Worm (Caenorhabditis elegans) whole organism, L1 larva: Measurements from ENCODE around the gene Y59A8A.8.
A peak's percentile ranks its signal among the peaks of the same experiment; 100 is the strongest.

Source experiments
- C16A3.4 ChIP-seq: fragments of 150-350 bp; optimal IDR thresholded peaks from 2 replicates; lab custom pipeline; 2014; ENCODE audit warnings: missing biosample characterization, missing genetic modification characterization
- F16B12.6 ChIP-seq: fragments of 150-350 bp; optimal IDR thresholded peaks from 2 replicates; lab custom pipeline; 2014; ENCODE audit warnings: missing biosample characterization, missing genetic modification characterization
- blmp-1 ChIP-seq: fragments of 150-350 bp; optimal IDR thresholded peaks from 2 replicates; lab custom pipeline; 2014; ENCODE audit warnings: missing biosample characterization, missing genetic modification characterization
- ceh-82 ChIP-seq, 3 experiments: fragments of 150-350 bp in 1 of 3; sonication (generic microtip) in 2 of 3; optimal IDR thresholded peaks; 2 replicates each; lab custom pipeline; 2014 to 2017; ENCODE audit warnings: missing biosample characterization in 3 of 3, missing genetic modification characterization in 3 of 3
- dpl-1 ChIP-seq, 3 experiments: fragments of 150-350 bp in 2 of 3; sonication (generic microtip) in 1 of 3; optimal IDR thresholded peaks; 2 replicates each; lab custom pipeline; 2014 to 2017; ENCODE audit warnings: missing biosample characterization in 3 of 3, missing genetic modification characterization in 3 of 3, missing genetic modification reagents in 3 of 3
- dsc-1 ChIP-seq: sonication (generic microtip); optimal IDR thresholded peaks from 2 replicates; lab custom pipeline; 2016; ENCODE audit warnings: mild to moderate bottlenecking, missing genetic modification characterization, missing compliant biosample characterization
- efl-1 ChIP-seq, 4 experiments: fragments of 150-350 bp; optimal IDR thresholded peaks in 3 of 4; peaks in 1 of 4; 1 replicate in 1 of 4; 2 replicates in 3 of 4; lab custom pipeline; 2014; ENCODE audit warnings: missing biosample characterization in 2 of 4, missing genetic modification characterization in 2 of 4, missing genetic modification reagents in 2 of 4
- efl-3 ChIP-seq: fragments of 200-800 bp; sonication (Bioruptor generic); optimal IDR thresholded peaks from 2 replicates; lab custom pipeline; 2018; ENCODE audit warnings: mild to moderate bottlenecking, missing genetic modification characterization, missing compliant biosample characterization
- egl-13 ChIP-seq: sonication (generic microtip); optimal IDR thresholded peaks from 2 replicates; lab custom pipeline; 2016; ENCODE audit warnings: missing genotype, missing genetic modification reagents, missing genetic modification characterization, missing compliant biosample characterization
- elt-3 ChIP-seq, 6 experiments: fragments of 150-350 bp in 1 of 6; sonication (generic microtip); optimal IDR thresholded peaks; 2 replicates each; lab custom pipeline; 2017 to 2018; ENCODE audit warnings: missing biosample characterization in 6 of 6, missing genetic modification characterization in 6 of 6, inconsistent platforms in 1 of 6
- fkh-4 ChIP-seq: sonication (generic microtip); optimal IDR thresholded peaks from 2 replicates; lab custom pipeline; 2016; ENCODE audit warnings: missing compliant biosample characterization, missing genetic modification characterization, borderline replicate concordance
- fkh-8 ChIP-seq: sonication (generic microtip); optimal IDR thresholded peaks from 2 replicates; lab custom pipeline; 2016; ENCODE audit warnings: mild to moderate bottlenecking, missing genetic modification characterization, missing compliant biosample characterization
- grh-1 ChIP-seq: fragments of 200-800 bp; sonication (Bioruptor generic); IDR thresholded peaks from 2 replicates; pipeline ENCODE4 v1.3.6; 2022; ENCODE audit warnings: missing genetic modification reagents, missing genetic modification characterization, missing compliant biosample characterization
- lin-13 ChIP-seq: fragments of 150-350 bp; optimal IDR thresholded peaks from 2 replicates; lab custom pipeline; 2014; ENCODE audit warnings: missing biosample characterization, missing genetic modification reagents, missing genetic modification characterization
- lin-15B ChIP-seq: fragments of 150-350 bp; sonication (generic microtip); optimal IDR thresholded peaks from 3 replicates; lab custom pipeline; 2014; ENCODE audit warnings: missing biosample characterization, missing genetic modification characterization
- lin-35 ChIP-seq, 2 experiments: fragments of 150-350 bp; optimal IDR thresholded peaks; 2 replicates each; lab custom pipeline; 2014; ENCODE audit warnings: missing biosample characterization in 2 of 2, missing genetic modification characterization in 2 of 2, missing genetic modification reagents in 2 of 2
- lin-39 ChIP-seq: fragments of 150-350 bp; optimal IDR thresholded peaks from 2 replicates; lab custom pipeline; 2014; ENCODE audit warnings: missing biosample characterization, missing genetic modification reagents, missing genetic modification characterization
- lsy-2 ChIP-seq, 2 experiments: fragments of 150-350 bp; optimal IDR thresholded peaks; 2 replicates each; lab custom pipeline; 2014; ENCODE audit warnings: missing biosample characterization in 2 of 2, missing genetic modification characterization in 2 of 2
- mab-9 ChIP-seq: fragments of 200-800 bp; sonication (Bioruptor generic); IDR thresholded peaks from 2 replicates; pipeline ENCODE4 v1.3.6; 2022; ENCODE audit warnings: missing genetic modification reagents, missing genetic modification characterization, missing compliant biosample characterization
- mep-1 ChIP-seq: fragments of 150-350 bp; optimal IDR thresholded peaks from 2 replicates; lab custom pipeline; 2014; ENCODE audit warnings: missing biosample characterization, missing genetic modification characterization
- nhr-19 ChIP-seq: fragments of 200-800 bp; sonication (Bioruptor generic); conservative IDR thresholded peaks from 2 replicates; pipeline ENCODE4 v1.3.6; 2022; ENCODE audit warnings: missing genetic modification characterization, missing compliant biosample characterization
- nhr-20 ChIP-seq: sonication (generic microtip); optimal IDR thresholded peaks from 2 replicates; lab custom pipeline; 2016; ENCODE audit warnings: mild to moderate bottlenecking, missing genetic modification characterization, missing compliant biosample characterization
- nhr-237 ChIP-seq: fragments of 150-350 bp; optimal IDR thresholded peaks from 2 replicates; lab custom pipeline; 2014; ENCODE audit warnings: missing biosample characterization, missing genetic modification characterization
- nhr-47 ChIP-seq: sonication (generic microtip); optimal IDR thresholded peaks from 2 replicates; lab custom pipeline; 2016; ENCODE audit warnings: mild to moderate bottlenecking, missing genetic modification characterization, moderate library complexity, missing compliant biosample characterization
- nhr-77 ChIP-seq: fragments of 150-350 bp; optimal IDR thresholded peaks from 2 replicates; lab custom pipeline; 2014; ENCODE audit warnings: missing biosample characterization, missing genetic modification characterization
- nhr-84 ChIP-seq: sonication (generic microtip); optimal IDR thresholded peaks from 2 replicates; lab custom pipeline; 2017; ENCODE audit warnings: missing biosample characterization, missing genetic modification characterization
- nhr-85 ChIP-seq: sonication (generic microtip); peaks from one replicate; lab custom pipeline; 2016; ENCODE audit warnings: missing genetic modification characterization, inconsistent platforms, missing compliant biosample characterization
- pag-3 ChIP-seq: sonication (generic microtip); optimal IDR thresholded peaks from 2 replicates; lab custom pipeline; 2017; ENCODE audit warnings: missing genetic modification characterization, mild to moderate bottlenecking, missing compliant biosample characterization, antibody characterized with exemption, borderline replicate concordance; ENCODE audit not compliant: insufficient read depth
- pax-3 ChIP-seq: fragments of 200-800 bp; sonication (Bioruptor generic); optimal IDR thresholded peaks from 2 replicates; lab custom pipeline; 2018; ENCODE audit warnings: mild to moderate bottlenecking, missing genetic modification characterization, moderate library complexity, missing compliant biosample characterization
- skn-1 ChIP-seq: fragments of 150-350 bp; optimal IDR thresholded peaks from 2 replicates; lab custom pipeline; 2014; ENCODE audit warnings: missing biosample characterization, missing genetic modification characterization
- snpc-4 ChIP-seq: fragments of 150-350 bp; optimal IDR thresholded peaks from 2 replicates; lab custom pipeline; 2014; ENCODE audit warnings: missing biosample characterization, missing genetic modification characterization
- snu-23 ChIP-seq: sonication (generic microtip); optimal IDR thresholded peaks from 2 replicates; lab custom pipeline; 2016; ENCODE audit warnings: missing genetic modification characterization, missing compliant biosample characterization
- sptf-1 ChIP-seq: fragments of 150-350 bp; optimal IDR thresholded peaks from 2 replicates; lab custom pipeline; 2014; ENCODE audit warnings: missing biosample characterization, missing genetic modification characterization
- tbx-2 ChIP-seq: sonication (generic microtip); optimal IDR thresholded peaks from 2 replicates; lab custom pipeline; 2016; ENCODE audit warnings: missing genetic modification characterization, missing compliant biosample characterization
- unc-130 ChIP-seq: fragments of 150-350 bp; optimal IDR thresholded peaks from 2 replicates; lab custom pipeline; 2017; ENCODE audit warnings: missing biosample characterization, missing genetic modification characterization, inconsistent platforms
- unc-30 ChIP-seq: sonication (generic microtip); optimal IDR thresholded peaks from 2 replicates; lab custom pipeline; 2017; ENCODE audit warnings: missing biosample characterization, missing genetic modification characterization
- unc-86 ChIP-seq: sonication (generic microtip); optimal IDR thresholded peaks from 2 replicates; lab custom pipeline; 2016; ENCODE audit warnings: missing genetic modification characterization, missing compliant biosample characterization
- vab-15 ChIP-seq: sonication (generic microtip); optimal IDR thresholded peaks from 2 replicates; lab custom pipeline; 2017; ENCODE audit warnings: missing genotype, mild to moderate bottlenecking, missing genetic modification characterization, missing compliant biosample characterization
- xbp-1 ChIP-seq: sonication (generic microtip); optimal IDR thresholded peaks from 2 replicates; lab custom pipeline; 2016; ENCODE audit warnings: missing genetic modification characterization, missing compliant biosample characterization
- zag-1 ChIP-seq: fragments of 150-350 bp; optimal IDR thresholded peaks from 2 replicates; lab custom pipeline; 2014; ENCODE audit warnings: missing biosample characterization, missing genetic modification characterization
- ztf-4 ChIP-seq: fragments of 150-350 bp; optimal IDR thresholded peaks from 2 replicates; lab custom pipeline; 2014; ENCODE audit warnings: missing biosample characterization, missing genetic modification characterization

Y59A8A.8 gene

ce11 chrV:17870569-17870968 lies 5.2 kb downstream of the Y59A8A.8 start, which contains the start of gene csn-1 (continued):
- no peak for TF ChIP-seq nhr-47 (tag; lab: Kevin White, UChicago)

- TF ChIP-seq unc-30 (tag; lab: Kevin White, UChicago) (no peak), sptf-1 (no peak), blmp-1 (tag; lab: Kevin White, UChicago) (peak; percentile 22), xbp-1 (tag; lab: Kevin White, UChicago) (peak; percentile 60), unc-130 (tag; lab: Kevin White, UChicago) (peak; percentile 61), snu-23 (GFP tag; lab: Kevin White, UChicago) (peak; percentile 73), efl-1 (optimal IDR thresholded peaks at IDR 0.05; lab: Kevin White, UChicago) (peak; percentile 69 to 71), efl-1 (GFP tag; optimal IDR thresholded peaks at IDR 0.05 in 1 of 2; lab: Kevin White, UChicago) (peak; percentile 70 to 95), nhr-237 (no peak), F16B12.6 (peak; percentile 2), skn-1 (tag; lab: Kevin White, UChicago) (peak; percentile 19), elt-3 (tag; optimal IDR thresholded peaks at IDR 0.05; lab: Kevin White, UChicago) (peak in 2 of 6 experiments; percentile 21 to 41), fkh-8 (tag; lab: Kevin White, UChicago) (peak; percentile 47), ceh-82 (tag; optimal IDR thresholded peaks at IDR 0.05; lab: Kevin White, UChicago) (peak; percentile 48 to 69 (median 53)), lin-13 (GFP tag; lab: Kevin White, UChicago) (peak; percentile 18), snpc-4 (peak; percentile 57), ztf-4 (tag; lab: Kevin White, UChicago) (no peak), unc-86 (peak; percentile 44), pax-3 (tag; lab: Kevin White, UChicago) (no peak), nhr-20 (no peak), mep-1 (tag; lab: Kevin White, UChicago) (peak; percentile 84), mab-9 (no peak), lin-15B (tag; lab: Kevin White, UChicago) (peak; percentile 35), zag-1 (tag; lab: Kevin White, UChicago) (no peak), grh-1 (GFP tag; lab: Robert Waterston, UW) (no peak), lin-39 (tag; lab: Kevin White, UChicago) (peak; percentile 30), nhr-84 (tag; lab: Kevin White, UChicago) (no peak), nhr-19 (GFP tag; lab: Robert Waterston, UW) (peak; percentile 71), nhr-85 (tag; lab: Kevin White, UChicago) (peak; percentile 66), efl-3 (GFP tag; lab: Kevin White, UChicago) (no peak), C16A3.4 (peak; percentile 26), dpl-1 (GFP tag; optimal IDR thresholded peaks at IDR 0.05; lab: Kevin White, UChicago) (peak; percentile 44 to 68 (median 60)), nhr-77 (tag; lab: Kevin White, UChicago) (no peak), vab-15 (tag; lab: Kevin White, UChicago) (no peak), egl-13 (peak; percentile 9), lin-35 (GFP tag; optimal IDR thresholded peaks at IDR 0.05; lab: Kevin White, UChicago) (peak; percentile 65), lsy-2 (tag; optimal IDR thresholded peaks at IDR 0.05; lab: Kevin White, UChicago) (peak; percentile 71 to 81), fkh-4 (no peak), dsc-1 (tag; lab: Kevin White, UChicago) (no peak), tbx-2 (tag; lab: Kevin White, UChicago) (peak; percentile 46), pag-3 (tag; lab: Kevin White, UChicago) (no peak)
- TF ChIP-seq, all 84 proteins: peak for 24
Observed at ce11 chrV:17871049-17871448, 5.6 kb downstream of the Y59A8A.8 start, which contains the start of gene phf-14. Gene phf-14, plus strand, starts transcription at chrV:17871393.
